Fruit fly (Drosophila melanogaster) whole organism, embryonic: ENCODE data around the gene CG31687.
A peak's percentile ranks its signal among the peaks of the same experiment; 100 is the strongest.

ENCODE experiments used
- Awh ChIP-seq: fragments of 200-800 bp; sonication (Bioruptor generic); IDR thresholded peaks from 2 replicates; pipeline ENCODE4, ENCODE4 v1.3.6; 2022; ENCODE audit warnings: missing biosample characterization, missing genetic modification characterization
- CG10431 ChIP-seq: fragments of 200-800 bp; sonication (Bioruptor generic); optimal IDR thresholded peaks from 3 replicates; lab custom pipeline; 2018; ENCODE audit warnings: missing biosample characterization, mild to moderate bottlenecking, missing genetic modification characterization
- CG11093 ChIP-seq: fragments of 200-800 bp; sonication (Bioruptor generic); IDR thresholded peaks from 3 replicates; pipeline ENCODE4 v1.3.6; 2022; ENCODE audit warnings: missing biosample characterization, missing genetic modification characterization
- CG11247 ChIP-seq: fragments of 200-800 bp; sonication (Bioruptor generic); IDR thresholded peaks from 2 replicates; pipeline ENCODE4 v1.3.6; 2022; ENCODE audit warnings: missing biosample characterization, missing genetic modification characterization
- CG11398 ChIP-seq: fragments of 200-800 bp; sonication (Bioruptor generic); optimal IDR thresholded peaks from 2 replicates; lab custom pipeline; 2016; ENCODE audit warnings: missing biosample characterization, missing genetic modification characterization
- CG11504 ChIP-seq: fragments of 200-800 bp; sonication (Bioruptor generic); optimal IDR thresholded peaks from 3 replicates; lab custom pipeline; 2019; ENCODE audit warnings: missing biosample characterization, mild to moderate bottlenecking, missing genetic modification characterization, moderate library complexity
- CG12769 ChIP-seq: fragments of 200-800 bp; sonication (Bioruptor generic); optimal IDR thresholded peaks from 2 replicates; lab custom pipeline; 2019; ENCODE audit warnings: missing biosample characterization, mild to moderate bottlenecking, missing genetic modification characterization, moderate library complexity
- CG14014 ChIP-seq: fragments of 200-800 bp; sonication (Bioruptor generic); IDR thresholded peaks from 2 replicates; pipeline ENCODE4 v1.3.6; 2022; ENCODE audit warnings: missing biosample characterization, missing genetic modification characterization
- CG14050 ChIP-seq: fragments of 200-800 bp; sonication (Bioruptor generic); IDR thresholded peaks from 3 replicates; pipeline ENCODE4 v1.3.6; 2022; ENCODE audit warnings: missing biosample characterization, missing genetic modification characterization
- CG17359 ChIP-seq: fragments of 200-800 bp; sonication (Bioruptor generic); optimal IDR thresholded peaks from 3 replicates; lab custom pipeline; 2018; ENCODE audit warnings: missing biosample characterization, mild to moderate bottlenecking, missing genetic modification characterization, moderate library complexity
- CG18011 ChIP-seq: fragments of 200-800 bp; sonication (Bioruptor generic); optimal IDR thresholded peaks from 2 replicates; lab custom pipeline; 2017; ENCODE audit warnings: missing biosample characterization, missing genetic modification characterization, mild to moderate bottlenecking, moderate library complexity, missing genotype
- CG18599 ChIP-seq: fragments of 200-800 bp; sonication (Bioruptor generic); optimal IDR thresholded peaks from 3 replicates; lab custom pipeline; 2017; ENCODE audit warnings: missing biosample characterization, missing genetic modification characterization, mild to moderate bottlenecking, moderate library complexity, missing genetic modification reagents
- CG2199 ChIP-seq: fragments of 200-800 bp; sonication (Bioruptor generic); IDR thresholded peaks from 3 replicates; pipeline ENCODE4 v1.3.6; 2022; ENCODE audit warnings: missing biosample characterization, missing genetic modification characterization
- CG3281 ChIP-seq: fragments of 200-800 bp; sonication (Bioruptor generic); optimal IDR thresholded peaks from 3 replicates; lab custom pipeline; 2017; ENCODE audit warnings: missing biosample characterization, mild to moderate bottlenecking, missing genetic modification characterization
- CG6791 ChIP-seq: fragments of 200-800 bp; sonication (Bioruptor generic); IDR thresholded peaks from 3 replicates; pipeline ENCODE4 v1.3.6; 2022; ENCODE audit warnings: missing biosample characterization, missing genetic modification characterization; ENCODE audit not compliant: partially characterized antibody
- D ChIP-seq, 2 experiments: fragments of 200-800 bp in 1 of 2; fragments of >200 bp in 1 of 2; sonication (Bioruptor generic) in 1 of 2; optimal IDR thresholded peaks; 2 replicates in 1 of 2; 3 replicates in 1 of 2; lab custom pipeline; 2017; ENCODE audit warnings: mild to moderate bottlenecking in 1 of 2, missing biosample characterization in 1 of 2, missing genetic modification characterization in 1 of 2, missing genetic modification reagents in 1 of 2
- Dad ChIP-seq: fragments of 200-800 bp; sonication (Bioruptor generic); optimal IDR thresholded peaks from 3 replicates; lab custom pipeline; 2016; ENCODE audit warnings: missing biosample characterization, missing genetic modification characterization
- Dek ChIP-seq: fragments of 200-800 bp; sonication (Bioruptor generic); optimal IDR thresholded peaks from 3 replicates; lab custom pipeline; 2019; ENCODE audit warnings: missing biosample characterization, mild to moderate bottlenecking, missing genetic modification characterization, moderate library complexity
- E2f2 ChIP-seq: fragments of 200-800 bp; sonication (Bioruptor generic); IDR thresholded peaks from 2 replicates; pipeline ENCODE4 v1.3.6; 2022; ENCODE audit warnings: missing biosample characterization, missing genetic modification characterization
- Eip74EF ChIP-seq, 2 experiments: fragments of 200-800 bp in 1 of 2; fragments of >200 bp in 1 of 2; sonication (Bioruptor generic) in 1 of 2; optimal IDR thresholded peaks; 2 replicates each; lab custom pipeline; 2017 to 2019; ENCODE audit warnings: missing biosample characterization in 2 of 2, missing genetic modification characterization in 2 of 2, mild to moderate bottlenecking in 1 of 2, moderate library complexity in 1 of 2
- Fer2 ChIP-seq: fragments of 200-800 bp; sonication (Bioruptor generic); optimal IDR thresholded peaks from 2 replicates; lab custom pipeline; 2018; ENCODE audit warnings: missing biosample characterization, mild to moderate bottlenecking, missing genetic modification characterization, moderate library complexity
- Gsc ChIP-seq: fragments of 200-800 bp; sonication (Bioruptor generic); IDR thresholded peaks from 2 replicates; pipeline ENCODE4 v1.3.6; 2022; ENCODE audit warnings: missing biosample characterization, missing genetic modification characterization
- PHDP ChIP-seq: fragments of 200-800 bp; sonication (Bioruptor generic); optimal IDR thresholded peaks from 3 replicates; lab custom pipeline; 2018; ENCODE audit warnings: missing biosample characterization, mild to moderate bottlenecking, missing genetic modification characterization, moderate library complexity
- Pdp1 ChIP-seq, 2 experiments: fragments of 200-800 bp; sonication (Bioruptor generic); optimal IDR thresholded peaks; 3 replicates each; lab custom pipeline; 2016; ENCODE audit warnings: missing biosample characterization in 2 of 2, missing genetic modification characterization in 2 of 2, mild to moderate bottlenecking in 1 of 2, moderate library complexity in 1 of 2
- Ravus ChIP-seq: fragments of 200-800 bp; sonication (Bioruptor generic); IDR thresholded peaks from 2 replicates; pipeline ENCODE4 v1.3.6; 2022; ENCODE audit warnings: missing biosample characterization, missing genetic modification characterization
- Rfx ChIP-seq: fragments of 200-800 bp; sonication (Bioruptor generic); IDR thresholded peaks from 2 replicates; pipeline ENCODE4 v1.3.6; 2022; ENCODE audit warnings: missing biosample characterization, missing genetic modification characterization
- Sry-β ChIP-seq: fragments of 200-800 bp; sonication (Bioruptor generic); optimal IDR thresholded peaks from 2 replicates; lab custom pipeline; 2018; ENCODE audit warnings: missing biosample characterization, mild to moderate bottlenecking, missing genetic modification characterization, moderate library complexity
- Vsx1 ChIP-seq: fragments of 200-800 bp; sonication (Bioruptor generic); optimal IDR thresholded peaks from 2 replicates; lab custom pipeline; 2017; ENCODE audit warnings: missing biosample characterization, mild to moderate bottlenecking, missing genetic modification characterization, missing genetic modification reagents
- Xrp1 ChIP-seq: fragments of 200-800 bp; sonication (Bioruptor generic); IDR thresholded peaks from 2 replicates; pipeline ENCODE4 v1.3.6; 2022; ENCODE audit warnings: missing biosample characterization, missing genetic modification characterization
- dysf ChIP-seq: fragments of 200-800 bp; sonication (Bioruptor generic); IDR thresholded peaks from 3 replicates; pipeline ENCODE4 v1.3.6; 2022; ENCODE audit warnings: missing biosample characterization, missing genetic modification characterization
- eve ChIP-seq, 2 experiments: fragments of >200 bp; optimal IDR thresholded peaks; 2 replicates each; lab custom pipeline; 2017; ENCODE audit warnings: missing biosample characterization in 2 of 2, missing genetic modification characterization in 2 of 2
- exex ChIP-seq: fragments of 200-800 bp; sonication (Bioruptor generic); optimal IDR thresholded peaks from 4 replicates; lab custom pipeline; 2018; ENCODE audit warnings: missing biosample characterization, mild to moderate bottlenecking, missing genetic modification characterization, moderate library complexity
- fd96Cb ChIP-seq: fragments of 200-800 bp; sonication (Bioruptor generic); optimal IDR thresholded peaks from 2 replicates; lab custom pipeline; 2018; ENCODE audit warnings: missing biosample characterization, mild to moderate bottlenecking, missing genetic modification characterization, moderate library complexity
- ftz-f1 ChIP-seq: fragments of 200-800 bp; sonication (Bioruptor generic); optimal IDR thresholded peaks from 2 replicates; lab custom pipeline; 2016; ENCODE audit warnings: missing biosample characterization, missing genetic modification characterization
- grn ChIP-seq: fragments of 200-800 bp; sonication (Bioruptor generic); optimal IDR thresholded peaks from 3 replicates; lab custom pipeline; 2017; ENCODE audit warnings: missing biosample characterization, missing genetic modification characterization
- kni ChIP-seq: fragments of 200-800 bp; sonication (Bioruptor generic); optimal IDR thresholded peaks from 3 replicates; lab custom pipeline; 2017; ENCODE audit warnings: mild to moderate bottlenecking, missing biosample characterization, missing genetic modification reagents, missing genetic modification characterization
- lab ChIP-seq: fragments of 200-800 bp; sonication (Bioruptor generic); optimal IDR thresholded peaks from 3 replicates; lab custom pipeline; 2017; ENCODE audit warnings: missing biosample characterization, missing genetic modification characterization, mild to moderate bottlenecking, moderate library complexity, missing genetic modification reagents
- mam ChIP-seq: fragments of 200-800 bp; sonication (Bioruptor generic); optimal IDR thresholded peaks from 3 replicates; lab custom pipeline; 2016; ENCODE audit warnings: missing biosample characterization, missing genetic modification characterization
- pb ChIP-seq: fragments of 200-800 bp; sonication (Bioruptor generic); optimal IDR thresholded peaks from 3 replicates; lab custom pipeline; 2016; ENCODE audit warnings: missing biosample characterization, missing genetic modification characterization
- phol ChIP-seq: fragments of 200-800 bp; sonication (Bioruptor generic); optimal IDR thresholded peaks from 3 replicates; lab custom pipeline; 2018; ENCODE audit warnings: missing biosample characterization, mild to moderate bottlenecking, missing genetic modification characterization, moderate library complexity
- row ChIP-seq: fragments of 200-800 bp; sonication (Bioruptor generic); IDR thresholded peaks from 3 replicates; pipeline ENCODE4 v1.3.6; 2022; ENCODE audit warnings: missing biosample characterization, missing genetic modification characterization
- sens ChIP-seq: fragments of 200-800 bp; sonication (Bioruptor generic); peaks from one replicate; lab custom pipeline; 2016; ENCODE audit warnings: missing biosample characterization, missing genetic modification characterization
- shn ChIP-seq: fragments of 200-800 bp; sonication (Bioruptor generic); optimal IDR thresholded peaks from 3 replicates; lab custom pipeline; 2016; ENCODE audit warnings: missing biosample characterization, missing genetic modification characterization
- sug ChIP-seq: fragments of 200-800 bp; optimal IDR thresholded peaks from 2 replicates; lab custom pipeline; 2019; ENCODE audit warnings: missing biosample characterization, mild to moderate bottlenecking, missing genetic modification characterization, moderate library complexity
- tin ChIP-seq: fragments of 200-800 bp; sonication (Bioruptor generic); optimal IDR thresholded peaks from 3 replicates; lab custom pipeline; 2016; ENCODE audit warnings: missing biosample characterization, missing genetic modification characterization
- wor ChIP-seq: fragments of 200-800 bp; sonication (Bioruptor generic); IDR thresholded peaks from 2 replicates; pipeline ENCODE4 v1.3.6; 2022; ENCODE audit warnings: missing biosample characterization, missing genetic modification characterization
- yki ChIP-seq: fragments of >200 bp; optimal IDR thresholded peaks from 3 replicates; lab custom pipeline; 2018
- z ChIP-seq: fragments of 200-800 bp; sonication (Bioruptor generic); IDR thresholded peaks from 3 replicates; pipeline ENCODE4 v1.3.6; 2022; ENCODE audit warnings: missing biosample characterization, missing genetic modification characterization
- zfh2 ChIP-seq: fragments of 200-800 bp; sonication (Bioruptor generic); optimal IDR thresholded peaks from 2 replicates; lab custom pipeline; 2016; ENCODE audit warnings: missing biosample characterization, missing genetic modification characterization

Gene CG31687

dm6 chr2L:20417597-20418286, 32.3 kb upstream of the CG31687 start (continued):
- TF ChIP-seq CG11093 (GFP tag; lab: Robert Waterston, UW) (0 out of 3 replicates have a peak, but pooled peaks have one; percentile 12), dysf (GFP tag; lab: Robert Waterston, UW) (peak; percentile 21; the same call in 1 of the 3 replicates), Pdp1 (GFP tag; optimal IDR thresholded peaks at IDR 0.05; lab: Kevin White, UChicago) (peak in 1 of 2 experiments; percentile 35), yki (no peak), z (0 out of 3 replicates have a peak, but pooled peaks have one; percentile 12), exex (tag; lab: Kevin White, UChicago) (peak; percentile 47), wor (GFP tag; lab: Robert Waterston, UW) (no peak), Sry-β (GFP tag; lab: Kevin White, UChicago) (no peak), shn (GFP tag; lab: Kevin White, UChicago) (no peak), E2f2 (GFP tag; lab: Robert Waterston, UW) (no peak), CG12769 (tag; lab: Kevin White, UChicago) (peak; percentile 92), Dek (tag; lab: Kevin White, UChicago) (peak; percentile 32), tin (GFP tag; lab: Kevin White, UChicago) (no peak), sug (tag; lab: Kevin White, UChicago) (peak; percentile 86), Rfx (GFP tag; lab: Robert Waterston, UW) (peak; percentile 64), CG11398 (GFP tag; lab: Kevin White, UChicago) (no peak), eve (GFP tag; optimal IDR thresholded peaks at IDR 0.05; lab: Kevin White, UChicago) (no peak), PHDP (tag; lab: Kevin White, UChicago) (peak; percentile 3), mam (peak; percentile 13), row (GFP tag; lab: Robert Waterston, UW) (peak; percentile 75), kni (no peak), Fer2 (tag; lab: Kevin White, UChicago) (no peak), CG14014 (GFP tag; lab: Robert Waterston, UW) (peak; percentile 59), ftz-f1 (GFP tag; lab: Kevin White, UChicago) (peak; percentile 84), CG11504 (tag; lab: Kevin White, UChicago) (no peak), Gsc (GFP tag; lab: Robert Waterston, UW) (no peak), CG10431 (GFP tag; lab: Kevin White, UChicago) (no peak), CG11247 (peak; percentile 44), fd96Cb (no peak), CG2199 (GFP tag; lab: Robert Waterston, UW) (0 out of 3 replicates have a peak, but pooled peaks have one; percentile 25), D (optimal IDR thresholded peaks at IDR 0.05; lab: Kevin White, UChicago) (no peak), D (GFP tag; optimal IDR thresholded peaks at IDR 0.05; lab: Kevin White, UChicago) (no peak), phol (tag; lab: Kevin White, UChicago) (peak; percentile 48), CG18011 (no peak), pb (GFP tag; lab: Kevin White, UChicago) (no peak), Eip74EF (GFP tag; optimal IDR thresholded peaks at IDR 0.05; lab: Kevin White, UChicago) (no peak), CG3281 (GFP tag; lab: Kevin White, UChicago) (peak; percentile 27), grn (GFP tag; lab: Kevin White, UChicago) (peak; percentile 32), Xrp1 (GFP tag; lab: Robert Waterston, UW) (0 out of 2 replicates have a peak, but pooled peaks have one; percentile 39), CG17359 (peak; percentile 31), Vsx1 (GFP tag; lab: Kevin White, UChicago) (no peak), lab (GFP tag; lab: Kevin White, UChicago) (peak; percentile 21), sens (peak; percentile 78), CG6791 (GFP tag; lab: Robert Waterston, UW) (no peak), CG18599 (peak; percentile 30), CG14050 (peak; percentile 13; the same call in 1 of the 3 replicates), Awh (GFP tag; lab: Robert Waterston, UW) (0 out of 2 replicates have a peak, but pooled peaks have one; percentile 14), Dad (GFP tag; lab: Kevin White, UChicago) (no peak), Ravus (GFP tag; lab: Robert Waterston, UW) (no peak), zfh2 (GFP tag; lab: Kevin White, UChicago) (peak; percentile 35)
